Fruit fly (Drosophila melanogaster) whole organism, embryonic: Measurements from ENCODE around the gene CG10747.
A peak's percentile ranks its signal among the peaks of the same experiment; 100 is the strongest.

Source experiments
- Adf1 ChIP-seq: fragments of 200-800 bp; sonication (Bioruptor generic); IDR thresholded peaks from 2 replicates; pipeline ENCODE4 v1.3.6; 2022; ENCODE audit warnings: missing biosample characterization, missing genetic modification characterization
- BEAF-32 ChIP-seq: fragments of 200-800 bp; sonication (Bioruptor generic); optimal IDR thresholded peaks from 3 replicates; lab custom pipeline; 2017; ENCODE audit warnings: missing biosample characterization, missing genetic modification characterization, mild to moderate bottlenecking, moderate library complexity, missing genetic modification reagents
- Bdp1 ChIP-seq: fragments of 200-800 bp; sonication (Bioruptor generic); optimal IDR thresholded peaks from 3 replicates; lab custom pipeline; 2016; ENCODE audit warnings: missing biosample characterization, missing genetic modification characterization
- Bteb2 ChIP-seq: fragments of 200-800 bp; sonication (Bioruptor generic); optimal IDR thresholded peaks from 2 replicates; lab custom pipeline; 2016; ENCODE audit warnings: missing biosample characterization, missing genetic modification characterization
- CG10147 ChIP-seq: fragments of 200-800 bp; sonication (Bioruptor generic); optimal IDR thresholded peaks from 2 replicates; lab custom pipeline; 2019; ENCODE audit warnings: missing biosample characterization, mild to moderate bottlenecking, missing genetic modification characterization, moderate library complexity
- CG14965 ChIP-seq: fragments of 200-800 bp; sonication (Bioruptor generic); optimal IDR thresholded peaks from 2 replicates; lab custom pipeline; 2016; ENCODE audit warnings: missing biosample characterization, missing genetic modification characterization, borderline replicate concordance
- CG1529 ChIP-seq: fragments of 200-800 bp; sonication (Bioruptor generic); optimal IDR thresholded peaks from 3 replicates; lab custom pipeline; 2018; ENCODE audit warnings: missing biosample characterization, missing genetic modification characterization
- CG17802 ChIP-seq: fragments of 200-800 bp; sonication (Bioruptor generic); optimal IDR thresholded peaks from 2 replicates; lab custom pipeline; 2018; ENCODE audit warnings: missing biosample characterization, mild to moderate bottlenecking, missing genetic modification characterization, moderate library complexity
- CG4617 ChIP-seq: fragments of 200-800 bp; sonication (Bioruptor generic); optimal IDR thresholded peaks from 3 replicates; lab custom pipeline; 2016; ENCODE audit warnings: missing biosample characterization, missing genetic modification characterization, borderline replicate concordance
- CG7556 ChIP-seq: fragments of 200-800 bp; sonication (Bioruptor generic); optimal IDR thresholded peaks from 2 replicates; lab custom pipeline; 2017; ENCODE audit warnings: missing biosample characterization, mild to moderate bottlenecking, missing genetic modification characterization
- CG9876 ChIP-seq: fragments of 200-800 bp; sonication (Bioruptor generic); optimal IDR thresholded peaks from 2 replicates; lab custom pipeline; 2016; ENCODE audit warnings: missing biosample characterization, missing genetic modification characterization
- CHES-1-like ChIP-seq: fragments of 200-800 bp; sonication (Bioruptor generic); optimal IDR thresholded peaks from 2 replicates; lab custom pipeline; 2016; ENCODE audit warnings: missing biosample characterization, missing genetic modification characterization
- CkIIα-i1 ChIP-seq: fragments of 200-800 bp; sonication (Bioruptor generic); IDR thresholded peaks from 2 replicates; pipeline ENCODE4 v1.3.6; 2022; ENCODE audit warnings: missing biosample characterization, missing genetic modification characterization
- Dek ChIP-seq: fragments of 200-800 bp; sonication (Bioruptor generic); optimal IDR thresholded peaks from 3 replicates; lab custom pipeline; 2019; ENCODE audit warnings: missing biosample characterization, mild to moderate bottlenecking, missing genetic modification characterization, moderate library complexity
- E2f2 ChIP-seq: fragments of 200-800 bp; sonication (Bioruptor generic); IDR thresholded peaks from 2 replicates; pipeline ENCODE4 v1.3.6; 2022; ENCODE audit warnings: missing biosample characterization, missing genetic modification characterization
- Fer3 ChIP-seq: fragments of 200-800 bp; sonication (Bioruptor generic); optimal IDR thresholded peaks from 2 replicates; lab custom pipeline; 2018; ENCODE audit warnings: missing biosample characterization, mild to moderate bottlenecking, missing genetic modification characterization, moderate library complexity
- HLH3B ChIP-seq: fragments of 200-800 bp; sonication (Bioruptor generic); IDR thresholded peaks from 2 replicates; pipeline ENCODE4 v1.3.6; 2022; ENCODE audit warnings: missing biosample characterization, missing genetic modification characterization
- Hmr ChIP-seq: fragments of 200-800 bp; sonication (Bioruptor generic); optimal IDR thresholded peaks from 3 replicates; lab custom pipeline; 2017; ENCODE audit warnings: mild to moderate bottlenecking, missing biosample characterization, missing genetic modification reagents, missing genetic modification characterization
- NC2α ChIP-seq: fragments of 200-800 bp; sonication (Bioruptor generic); optimal IDR thresholded peaks from 2 replicates; lab custom pipeline; 2016; ENCODE audit warnings: missing biosample characterization, missing genetic modification characterization
- NK7.1 ChIP-seq: fragments of 200-800 bp; sonication (Bioruptor generic); optimal IDR thresholded peaks from 3 replicates; lab custom pipeline; 2016; ENCODE audit warnings: missing biosample characterization, missing genetic modification characterization
- Opbp ChIP-seq: fragments of 200-800 bp; sonication (Bioruptor generic); IDR thresholded peaks from 3 replicates; pipeline ENCODE4 v1.3.6; 2022; ENCODE audit warnings: missing biosample characterization, missing genetic modification characterization; ENCODE audit not compliant: partially characterized antibody
- Sox102F ChIP-seq: fragments of 200-800 bp; sonication (Bioruptor generic); optimal IDR thresholded peaks from 2 replicates; lab custom pipeline; 2018; ENCODE audit warnings: missing biosample characterization, mild to moderate bottlenecking, missing genetic modification characterization, moderate library complexity
- Spps ChIP-seq: fragments of 200-800 bp; sonication (Bioruptor generic); optimal IDR thresholded peaks from 2 replicates; lab custom pipeline; 2018; ENCODE audit warnings: missing biosample characterization, mild to moderate bottlenecking, missing genetic modification characterization
- Taf1 ChIP-seq: fragments of 200-800 bp; sonication (Bioruptor generic); IDR thresholded peaks from 2 replicates; pipeline ENCODE4 v1.3.6; 2022; ENCODE audit warnings: missing biosample characterization, missing genetic modification characterization
- bbx ChIP-seq: fragments of 200-800 bp; sonication (Bioruptor generic); IDR thresholded peaks from 2 replicates; pipeline ENCODE4 v1.3.6; 2022; ENCODE audit warnings: missing biosample characterization, missing genetic modification characterization; ENCODE audit not compliant: partially characterized antibody
- bigmax ChIP-seq: fragments of 200-800 bp; sonication (Bioruptor generic); optimal IDR thresholded peaks from 2 replicates; lab custom pipeline; 2018; ENCODE audit warnings: missing biosample characterization, mild to moderate bottlenecking, missing genetic modification characterization
- br ChIP-seq: fragments of >200 bp; optimal IDR thresholded peaks from 2 replicates; lab custom pipeline; 2017
- chinmo ChIP-seq: fragments of 200-800 bp; sonication (Bioruptor generic); IDR thresholded peaks from 4 replicates; pipeline ENCODE4 v1.3.6; 2022; ENCODE audit warnings: missing biosample characterization, missing genetic modification characterization; ENCODE audit not compliant: partially characterized antibody
- crc ChIP-seq: fragments of 200-800 bp; sonication (Bioruptor generic); optimal IDR thresholded peaks from 2 replicates; lab custom pipeline; 2016; ENCODE audit warnings: missing biosample characterization, missing genetic modification characterization
- croc ChIP-seq: fragments of 200-800 bp; sonication (Bioruptor generic); conservative IDR thresholded peaks from 3 replicates; pipeline ENCODE4 v1.3.6; 2022; ENCODE audit warnings: missing biosample characterization, missing genetic modification characterization
- crp ChIP-seq, 2 experiments: fragments of 200-800 bp; sonication (Bioruptor generic); optimal IDR thresholded peaks; 2 replicates in 1 of 2; 3 replicates in 1 of 2; lab custom pipeline; 2017; ENCODE audit warnings: missing biosample characterization in 2 of 2, missing genetic modification characterization in 2 of 2, mild to moderate bottlenecking in 1 of 2, moderate library complexity in 1 of 2
- esg ChIP-seq: fragments of 200-800 bp; sonication (Bioruptor generic); conservative IDR thresholded peaks from 2 replicates; pipeline ENCODE4 v1.3.6; 2022; ENCODE audit warnings: missing biosample characterization, missing genetic modification characterization
- gce ChIP-seq: fragments of 200-800 bp; sonication (Bioruptor generic); IDR thresholded peaks from 3 replicates; pipeline ENCODE4 v1.3.6; 2022; ENCODE audit warnings: missing biosample characterization, missing genetic modification characterization
- gfzf ChIP-seq: fragments of 200-800 bp; sonication (Bioruptor generic); optimal IDR thresholded peaks from 2 replicates; lab custom pipeline; 2016; ENCODE audit warnings: missing biosample characterization, mild to moderate bottlenecking, missing genetic modification characterization, moderate library complexity
- hb ChIP-seq: fragments of 200-800 bp; sonication (Bioruptor generic); IDR thresholded peaks from 3 replicates; pipeline ENCODE4 v1.3.6; 2022; ENCODE audit warnings: missing biosample characterization, missing genetic modification characterization; ENCODE audit not compliant: partially characterized antibody
- inv ChIP-seq: fragments of 200-800 bp; sonication (Bioruptor generic); IDR thresholded peaks from 2 replicates; pipeline ENCODE4 v1.3.6; 2022; ENCODE audit warnings: missing biosample characterization, missing genetic modification characterization; ENCODE audit not compliant: partially characterized antibody
- lab ChIP-seq: fragments of 200-800 bp; sonication (Bioruptor generic); optimal IDR thresholded peaks from 3 replicates; lab custom pipeline; 2017; ENCODE audit warnings: missing biosample characterization, missing genetic modification characterization, mild to moderate bottlenecking, moderate library complexity, missing genetic modification reagents
- pnt ChIP-seq: fragments of 200-800 bp; sonication (Bioruptor generic); optimal IDR thresholded peaks from 3 replicates; lab custom pipeline; 2016; ENCODE audit warnings: missing biosample characterization, missing genetic modification characterization
- repo ChIP-seq: fragments of 200-800 bp; sonication (Bioruptor generic); optimal IDR thresholded peaks from 2 replicates; lab custom pipeline; 2016; ENCODE audit warnings: missing biosample characterization, missing genetic modification characterization
- sc ChIP-seq, 3 experiments: fragments of >200 bp in 2 of 3; fragments of 200-800 bp in 1 of 3; sonication (Bioruptor generic) in 1 of 3; optimal IDR thresholded peaks; 2 replicates in 2 of 3; 3 replicates in 1 of 3; lab custom pipeline; 2017; ENCODE audit warnings: mild to moderate bottlenecking in 1 of 3, missing biosample characterization in 1 of 3, missing genetic modification characterization in 1 of 3, missing genetic modification reagents in 1 of 3
- sens ChIP-seq: fragments of 200-800 bp; sonication (Bioruptor generic); peaks from one replicate; lab custom pipeline; 2016; ENCODE audit warnings: missing biosample characterization, missing genetic modification characterization
- ssp ChIP-seq: fragments of 200-800 bp; sonication (Bioruptor generic); IDR thresholded peaks from 2 replicates; pipeline ENCODE4 v1.3.6; 2022; ENCODE audit warnings: missing biosample characterization, missing genetic modification characterization
- sug ChIP-seq: fragments of 200-800 bp; optimal IDR thresholded peaks from 2 replicates; lab custom pipeline; 2019; ENCODE audit warnings: missing biosample characterization, mild to moderate bottlenecking, missing genetic modification characterization, moderate library complexity
- tin ChIP-seq: fragments of 200-800 bp; sonication (Bioruptor generic); optimal IDR thresholded peaks from 3 replicates; lab custom pipeline; 2016; ENCODE audit warnings: missing biosample characterization, missing genetic modification characterization
- trh ChIP-seq: fragments of 200-800 bp; sonication (Bioruptor generic); optimal IDR thresholded peaks from 2 replicates; lab custom pipeline; 2016; ENCODE audit warnings: missing biosample characterization, missing genetic modification characterization
- unpg ChIP-seq: fragments of 200-800 bp; sonication (Bioruptor generic); optimal IDR thresholded peaks from 3 replicates; lab custom pipeline; 2018; ENCODE audit warnings: missing biosample characterization, mild to moderate bottlenecking, missing genetic modification characterization, moderate library complexity
- usp ChIP-seq: fragments of >200 bp; optimal IDR thresholded peaks from 2 replicates; lab custom pipeline; 2017; ENCODE audit warnings: missing biosample characterization, missing genetic modification characterization
- yki ChIP-seq: fragments of >200 bp; optimal IDR thresholded peaks from 3 replicates; lab custom pipeline; 2018
- zen2 ChIP-seq: fragments of 200-800 bp; sonication (Bioruptor generic); IDR thresholded peaks from 3 replicates; pipeline ENCODE4 v1.3.6; 2022; ENCODE audit warnings: missing biosample characterization, missing genetic modification characterization; ENCODE audit not compliant: partially characterized antibody

The CG10747 gene

DNA sequence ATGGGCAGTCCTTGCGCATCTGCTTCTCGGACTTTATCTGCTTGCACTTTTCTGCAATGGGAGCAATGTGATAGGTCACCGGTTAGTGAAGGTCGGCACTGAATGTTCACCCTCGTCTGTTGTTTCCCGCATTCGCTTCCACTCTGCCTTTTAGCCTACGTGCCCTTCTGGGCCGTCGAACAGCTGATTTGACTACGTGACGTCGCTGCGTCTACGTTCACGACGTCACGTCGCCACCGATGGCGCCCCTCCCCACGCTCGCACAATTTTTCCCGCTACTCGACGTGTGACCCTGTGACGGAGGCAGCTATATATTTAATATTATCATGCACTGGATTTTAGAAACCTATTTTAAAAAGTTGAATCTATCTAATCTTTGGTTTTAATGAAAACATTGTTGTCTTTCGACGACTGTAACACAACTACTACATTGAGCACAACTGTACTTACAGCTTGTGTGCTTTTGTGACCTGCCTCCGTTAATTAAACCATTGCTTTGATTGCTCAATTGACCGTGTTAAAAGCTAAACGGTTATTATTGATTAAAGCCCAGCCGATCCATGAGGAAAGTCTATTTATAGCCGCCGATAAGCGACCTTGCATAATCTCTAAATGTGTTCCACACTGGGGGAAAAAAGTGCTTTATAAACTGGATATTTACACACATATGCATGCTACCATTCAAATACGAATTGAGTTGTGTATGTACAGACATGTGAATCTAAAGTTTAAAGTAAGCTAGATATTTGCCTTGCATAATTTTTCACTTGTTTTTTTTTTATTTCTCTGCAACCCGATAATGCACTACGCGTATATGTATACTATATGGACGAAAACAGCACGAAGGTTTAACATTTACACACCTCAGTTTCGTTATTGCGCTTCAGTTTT is 7.9 kb downstream of the CG10747 start (continued):
- no peak for TF ChIP-seq Opbp (GFP tag; lab: Robert Waterston, UW)
- TF ChIP-seq Dek (tag; lab: Kevin White, UChicago), result no peak
- peak; percentile 71 for TF ChIP-seq sens (GFP tag; lab: Kevin White, UChicago)
- TF ChIP-seq bigmax (GFP tag; lab: Kevin White, UChicago), result no peak
- TF ChIP-seq chinmo (GFP tag; lab: Robert Waterston, UW), result peak; percentile 86; the same call in 2 of the 4 replicates
- TF ChIP-seq sc (optimal IDR thresholded peaks at IDR 0.05; lab: Kevin White, UChicago), result no peak
- TF ChIP-seq sc (GFP tag; optimal IDR thresholded peaks at IDR 0.05; lab: Kevin White, UChicago), result no peak
- TF ChIP-seq lab (GFP tag; lab: Kevin White, UChicago), result peak; percentile 3
- TF ChIP-seq NK7.1 (GFP tag; lab: Kevin White, UChicago), result no peak
- TF ChIP-seq gce (GFP tag; lab: Robert Waterston, UW), result no peak
- TF ChIP-seq zen2, result no peak
- TF ChIP-seq Bteb2, result no peak
- no peak for TF ChIP-seq HLH3B (GFP tag; lab: Robert Waterston, UW)
- no peak for TF ChIP-seq CG14965 (GFP tag; lab: Kevin White, UChicago)
- TF ChIP-seq inv (GFP tag; lab: Robert Waterston, UW), result no peak
- no peak for TF ChIP-seq yki (lab: Kevin White, UChicago)
- peak; percentile 19 for TF ChIP-seq Hmr (GFP tag; lab: Kevin White, UChicago)
- no peak for TF ChIP-seq ssp
- TF ChIP-seq hb (GFP tag; lab: Robert Waterston, UW), result no peak
- peak; percentile 21 for TF ChIP-seq unpg (GFP tag; lab: Kevin White, UChicago)
- no peak for TF ChIP-seq gfzf (GFP tag; lab: Kevin White, UChicago)
- TF ChIP-seq CHES-1-like (GFP tag; lab: Kevin White, UChicago), result no peak
- TF ChIP-seq bbx (GFP tag; lab: Robert Waterston, UW), result no peak
- no peak for TF ChIP-seq CG17802
- TF ChIP-seq Fer3 (tag; lab: Kevin White, UChicago), result peak; percentile 28
- peak; percentile 29 for TF ChIP-seq CG7556 (GFP tag; lab: Kevin White, UChicago)
- TF ChIP-seq E2f2 (GFP tag; lab: Robert Waterston, UW), result no peak
- no peak for TF ChIP-seq CG9876 (GFP tag; lab: Kevin White, UChicago)
- TF ChIP-seq pnt, result no peak
- TF ChIP-seq Adf1 (GFP tag; lab: Robert Waterston, UW), result peak; percentile 27; the same call in 1 of the 2 replicates
- peak; percentile 47 for TF ChIP-seq Sox102F (GFP tag; lab: Kevin White, UChicago)
- no peak for TF ChIP-seq Taf1
- no peak for TF ChIP-seq CG1529 (GFP tag; lab: Kevin White, UChicago)
- TF ChIP-seq croc (GFP tag; lab: Robert Waterston, UW), result no peak
- TF ChIP-seq sug (tag; lab: Kevin White, UChicago), result no peak
- no peak for TF ChIP-seq usp (GFP tag; lab: Kevin White, UChicago)
- TF ChIP-seq br (lab: Kevin White, UChicago), result no peak
- no peak for TF ChIP-seq trh (GFP tag; lab: Kevin White, UChicago)
- TF ChIP-seq BEAF-32 (GFP tag; lab: Kevin White, UChicago), result no peak
- no peak for TF ChIP-seq CkIIα-i1 (GFP tag; lab: Robert Waterston, UW)
- TF ChIP-seq Spps, result no peak
- TF ChIP-seq NC2α, result no peak
- TF ChIP-seq tin (GFP tag; lab: Kevin White, UChicago), result no peak
- no peak for TF ChIP-seq repo (GFP tag; lab: Kevin White, UChicago)
- TF ChIP-seq CG10147 (GFP tag; lab: Kevin White, UChicago), result peak; percentile 30
- no peak for TF ChIP-seq esg (GFP tag; lab: Robert Waterston, UW)
- peak in 1 of 2 experiments; percentile 68 for TF ChIP-seq crp (GFP tag; optimal IDR thresholded peaks at IDR 0.05; lab: Kevin White, UChicago)
- peak; percentile 12 for TF ChIP-seq crc (GFP tag; lab: Kevin White, UChicago)
- TF ChIP-seq Bdp1 (GFP tag; lab: Kevin White, UChicago), result no peak
- TF ChIP-seq CG4617 (GFP tag; lab: Kevin White, UChicago), result no peak
